Worm (Caenorhabditis elegans) whole organism, mixed stage, embryonic: ENCODE data around the gene C14B1.8.

Experiments used
- M03D4.4 ChIP-seq: sonication (generic microtip); optimal IDR thresholded peaks from 2 replicates; lab custom pipeline; 2017; ENCODE audit warnings: mild to moderate bottlenecking, missing genetic modification characterization, missing compliant biosample characterization
- bed-3 ChIP-seq: fragments of 200-800 bp; sonication (Bioruptor generic); optimal IDR thresholded peaks from 3 replicates; lab custom pipeline; 2018; ENCODE audit warnings: mild to moderate bottlenecking, missing genetic modification characterization, moderate library complexity, missing compliant biosample characterization
- blmp-1 ChIP-seq: fragments of 150-350 bp; optimal IDR thresholded peaks from 2 replicates; lab custom pipeline; 2014; ENCODE audit warnings: missing biosample characterization, missing genetic modification characterization
- ceh-39 ChIP-seq: fragments of 150-350 bp; optimal IDR thresholded peaks from 2 replicates; lab custom pipeline; 2014; ENCODE audit warnings: missing biosample characterization, missing genetic modification characterization
- ceh-83 ChIP-seq: fragments of 200-800 bp; sonication (Bioruptor generic); optimal IDR thresholded peaks from 2 replicates; lab custom pipeline; 2018; ENCODE audit warnings: mild to moderate bottlenecking, missing genetic modification characterization, missing compliant biosample characterization
- ces-1 ChIP-seq: fragments of 150-350 bp; optimal IDR thresholded peaks from 2 replicates; lab custom pipeline; 2014; ENCODE audit warnings: missing biosample characterization, missing genetic modification reagents, missing genetic modification characterization
- cnd-1 ChIP-seq: fragments of 200-800 bp; sonication (Bioruptor generic); optimal IDR thresholded peaks from 2 replicates; lab custom pipeline; 2018; ENCODE audit warnings: mild to moderate bottlenecking, missing genetic modification characterization, missing compliant biosample characterization
- drap-1 ChIP-seq: fragments of 200-800 bp; sonication (Bioruptor generic); optimal IDR thresholded peaks from 3 replicates; lab custom pipeline; 2018; ENCODE audit warnings: mild to moderate bottlenecking, missing genetic modification characterization, missing compliant biosample characterization
- flh-1 ChIP-seq: fragments of 200-800 bp; sonication (Bioruptor generic); optimal IDR thresholded peaks from 2 replicates; lab custom pipeline; 2018; ENCODE audit warnings: mild to moderate bottlenecking, missing genetic modification characterization, moderate library complexity, missing compliant biosample characterization
- ham-2 ChIP-seq: fragments of 200-800 bp; sonication (Bioruptor generic); optimal IDR thresholded peaks from 2 replicates; lab custom pipeline; 2018; ENCODE audit warnings: mild to moderate bottlenecking, missing genetic modification characterization, missing compliant biosample characterization
- hlh-1 ChIP-seq: fragments of 150-350 bp; optimal IDR thresholded peaks from 2 replicates; lab custom pipeline; 2014; ENCODE audit warnings: missing biosample characterization, missing genetic modification reagents, missing genetic modification characterization
- lin-13 ChIP-seq: fragments of 150-350 bp; optimal IDR thresholded peaks from 2 replicates; lab custom pipeline; 2014; ENCODE audit warnings: missing biosample characterization, missing genetic modification characterization
- lin-32 ChIP-seq: fragments of 200-800 bp; sonication (Bioruptor generic); optimal IDR thresholded peaks from 2 replicates; lab custom pipeline; 2018; ENCODE audit warnings: mild to moderate bottlenecking, missing genetic modification characterization, missing compliant biosample characterization
- lsy-2 ChIP-seq: fragments of 150-350 bp; optimal IDR thresholded peaks from 2 replicates; lab custom pipeline; 2014; ENCODE audit warnings: missing biosample characterization, missing genetic modification characterization
- mab-5 ChIP-seq: fragments of 150-350 bp; optimal IDR thresholded peaks from 2 replicates; lab custom pipeline; 2014; ENCODE audit warnings: missing biosample characterization, missing genetic modification characterization
- mls-2 ChIP-seq: sonication (generic microtip); optimal IDR thresholded peaks from 2 replicates; lab custom pipeline; 2016; ENCODE audit warnings: mild to moderate bottlenecking, missing genetic modification characterization, moderate library complexity, missing compliant biosample characterization
- nhr-12 ChIP-seq: fragments of 150-350 bp; optimal IDR thresholded peaks from 2 replicates; lab custom pipeline; 2014; ENCODE audit warnings: missing biosample characterization, missing genetic modification characterization
- nhr-2 ChIP-seq: fragments of 150-350 bp; optimal IDR thresholded peaks from 2 replicates; lab custom pipeline; 2014; ENCODE audit warnings: missing biosample characterization, missing genetic modification characterization
- nhr-237 ChIP-seq: fragments of 150-350 bp; optimal IDR thresholded peaks from 2 replicates; lab custom pipeline; 2014; ENCODE audit warnings: missing biosample characterization, missing genetic modification characterization
- nhr-28 ChIP-seq: fragments of 150-350 bp; optimal IDR thresholded peaks from 2 replicates; lab custom pipeline; 2014; ENCODE audit warnings: missing biosample characterization, missing genetic modification characterization
- pha-4 ChIP-seq: fragments of 150-350 bp; optimal IDR thresholded peaks from 2 replicates; lab custom pipeline; 2018; ENCODE audit warnings: missing biosample characterization, missing genetic modification reagents, missing genetic modification characterization
- sem-2 ChIP-seq: fragments of 200-800 bp; sonication (Bioruptor generic); optimal IDR thresholded peaks from 2 replicates; lab custom pipeline; 2018; ENCODE audit warnings: mild to moderate bottlenecking, missing genetic modification characterization, missing compliant biosample characterization
- snpc-4 ChIP-seq: fragments of 150-350 bp; optimal IDR thresholded peaks from 2 replicates; lab custom pipeline; 2014; ENCODE audit warnings: missing biosample characterization, missing genetic modification characterization
- sptf-1 ChIP-seq: sonication (generic microtip); optimal IDR thresholded peaks from 2 replicates; lab custom pipeline; 2017; ENCODE audit warnings: mild to moderate bottlenecking, missing genetic modification characterization, moderate library complexity, missing compliant biosample characterization
- tbx-8 ChIP-seq: fragments of 200-800 bp; sonication (Bioruptor generic); optimal IDR thresholded peaks from 2 replicates; lab custom pipeline; 2018; ENCODE audit warnings: mild to moderate bottlenecking, missing genetic modification characterization, moderate library complexity, missing compliant biosample characterization
- unc-39 ChIP-seq: fragments of 150-350 bp; optimal IDR thresholded peaks from 2 replicates; lab custom pipeline; 2014; ENCODE audit warnings: missing biosample characterization, missing genetic modification characterization
- unc-62 ChIP-seq: fragments of 150-350 bp; optimal IDR thresholded peaks from 2 replicates; lab custom pipeline; 2014; ENCODE audit warnings: missing biosample characterization, missing genetic modification reagents, missing genetic modification characterization
- zip-8 ChIP-seq: fragments of 150-350 bp; optimal IDR thresholded peaks from 2 replicates; lab custom pipeline; 2014; ENCODE audit warnings: missing biosample characterization, missing genetic modification characterization
- ztf-11 ChIP-seq: fragments of 150-350 bp; optimal IDR thresholded peaks from 2 replicates; lab custom pipeline; 2014; ENCODE audit warnings: missing biosample characterization, missing genetic modification characterization

The C14B1.8 gene

ce11 chrIII:3730475-3730874 is 11.0 kb upstream of the C14B1.8 start, which contains the start of gene F34D10.8:
Gene F34D10.8 (plus strand): TSS chrIII:3730775.
- no peak for TF ChIP-seq lin-13 (tag; lab: Kevin White, UChicago)
- no peak for TF ChIP-seq ztf-11 (tag; lab: Kevin White, UChicago)
- no peak for TF ChIP-seq unc-39 (tag; lab: Kevin White, UChicago)
- no peak for TF ChIP-seq bed-3 (GFP tag; lab: Kevin White, UChicago)
- TF ChIP-seq M03D4.4 (tag; lab: Kevin White, UChicago): no peak
- TF ChIP-seq blmp-1: no peak
- no peak for TF ChIP-seq sptf-1 (tag; lab: Kevin White, UChicago)
- TF ChIP-seq nhr-2 (tag; lab: Kevin White, UChicago): no peak
- no peak for TF ChIP-seq tbx-8 (GFP tag; lab: Kevin White, UChicago)
- no peak for TF ChIP-seq nhr-237
- TF ChIP-seq cnd-1 (tag; lab: Kevin White, UChicago): no peak
- no peak for TF ChIP-seq flh-1
- TF ChIP-seq lsy-2 (tag; lab: Kevin White, UChicago): no peak
- TF ChIP-seq ceh-39 (tag; lab: Kevin White, UChicago): no peak
- TF ChIP-seq hlh-1 (tag; lab: Kevin White, UChicago): no peak
- no peak for TF ChIP-seq lin-32

ce11 chrIII:3729520-3729919 is 10.0 kb upstream of the C14B1.8 start, which contains the start of gene F34D10.9:
Gene F34D10.9 (minus strand): TSS chrIII:3729620.
- no peak for TF ChIP-seq flh-1
- TF ChIP-seq nhr-28 (tag; lab: Kevin White, UChicago): no peak
- TF ChIP-seq unc-62 (GFP tag; lab: Kevin White, UChicago): no peak
- no peak for TF ChIP-seq unc-39 (tag; lab: Kevin White, UChicago)
- TF ChIP-seq mls-2 (tag; lab: Kevin White, UChicago): no peak
- TF ChIP-seq nhr-12 (tag; lab: Kevin White, UChicago): no peak
- no peak for TF ChIP-seq hlh-1 (tag; lab: Kevin White, UChicago)
- TF ChIP-seq mab-5 (tag; lab: Kevin White, UChicago): no peak
- no peak for TF ChIP-seq lin-13 (tag; lab: Kevin White, UChicago)

DNA sequence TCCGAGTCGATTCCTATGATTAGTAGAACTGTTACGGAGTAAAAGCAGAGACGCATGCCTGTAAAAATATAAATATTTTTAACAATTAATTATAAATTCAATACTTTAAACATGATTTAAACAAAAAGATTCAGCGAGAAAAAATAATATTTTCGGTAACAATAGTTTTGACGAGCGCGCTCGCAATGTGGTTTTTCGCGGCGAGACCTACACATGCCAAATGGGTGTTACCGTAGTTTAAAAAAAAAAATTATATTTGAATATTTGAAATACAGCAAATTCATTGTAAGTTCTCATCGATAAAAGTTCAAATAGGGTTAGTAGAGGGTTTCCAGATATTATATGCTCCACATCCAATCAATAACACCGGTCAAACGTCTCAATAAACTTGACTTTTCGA is 7.0 kb upstream of the C14B1.8 start, which contains the start of gene gldi-5:
TSS of gene gldi-5 (minus strand) at position 58 of the 400 bp plus-strand sequence.
- TF ChIP-seq sptf-1 (tag; lab: Kevin White, UChicago) (no peak), nhr-12 (tag; lab: Kevin White, UChicago) (no peak), sem-2 (GFP tag; lab: Kevin White, UChicago) (no peak), bed-3 (GFP tag; lab: Kevin White, UChicago) (no peak), drap-1 (GFP tag; lab: Kevin White, UChicago) (no peak), lin-32 (no peak), snpc-4 (tag; lab: Kevin White, UChicago) (no peak), pha-4 (tag; lab: Kevin White, UChicago) (no peak), M03D4.4 (tag; lab: Kevin White, UChicago) (no peak), mls-2 (tag; lab: Kevin White, UChicago) (no peak), hlh-1 (tag; lab: Kevin White, UChicago) (no peak), nhr-28 (tag; lab: Kevin White, UChicago) (no peak), flh-1 (no peak)

DNA sequence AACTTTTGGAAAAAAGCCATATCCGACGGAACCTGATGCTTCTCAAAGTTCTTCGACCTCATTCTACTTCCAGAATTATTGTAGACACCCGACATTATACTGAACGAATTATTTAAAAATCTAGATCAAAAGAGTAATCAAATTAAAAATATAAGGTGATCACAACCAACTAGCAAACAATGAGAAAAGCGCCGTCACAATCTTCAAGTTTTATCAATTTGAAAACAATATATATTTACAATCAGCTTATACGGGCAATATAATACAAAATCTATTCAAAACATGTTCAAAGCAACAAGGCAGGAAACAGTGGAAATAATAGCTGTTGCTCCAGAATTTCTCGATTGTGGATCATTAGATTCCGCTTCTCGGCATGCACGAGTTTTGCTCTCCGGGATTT is 5.4 kb upstream of the C14B1.8 start, which contains the start of gene C14B1.12:
TSS of gene C14B1.12 (minus strand) at position 101 of the 400 bp plus-strand sequence.
- TF ChIP-seq ztf-11 (tag; lab: Kevin White, UChicago) (no peak), cnd-1 (tag; lab: Kevin White, UChicago) (no peak), snpc-4 (tag; lab: Kevin White, UChicago) (no peak), lin-13 (tag; lab: Kevin White, UChicago) (no peak), drap-1 (GFP tag; lab: Kevin White, UChicago) (no peak), nhr-12 (tag; lab: Kevin White, UChicago) (no peak), ham-2 (GFP tag; lab: Kevin White, UChicago) (no peak), sptf-1 (tag; lab: Kevin White, UChicago) (no peak), lsy-2 (tag; lab: Kevin White, UChicago) (no peak), zip-8 (no peak), nhr-28 (tag; lab: Kevin White, UChicago) (no peak), sem-2 (GFP tag; lab: Kevin White, UChicago) (no peak), nhr-2 (tag; lab: Kevin White, UChicago) (no peak), hlh-1 (tag; lab: Kevin White, UChicago) (no peak), ces-1 (no peak), ceh-83 (GFP tag; lab: Kevin White, UChicago) (no peak), unc-39 (tag; lab: Kevin White, UChicago) (no peak), pha-4 (tag; lab: Kevin White, UChicago) (no peak)

DNA sequence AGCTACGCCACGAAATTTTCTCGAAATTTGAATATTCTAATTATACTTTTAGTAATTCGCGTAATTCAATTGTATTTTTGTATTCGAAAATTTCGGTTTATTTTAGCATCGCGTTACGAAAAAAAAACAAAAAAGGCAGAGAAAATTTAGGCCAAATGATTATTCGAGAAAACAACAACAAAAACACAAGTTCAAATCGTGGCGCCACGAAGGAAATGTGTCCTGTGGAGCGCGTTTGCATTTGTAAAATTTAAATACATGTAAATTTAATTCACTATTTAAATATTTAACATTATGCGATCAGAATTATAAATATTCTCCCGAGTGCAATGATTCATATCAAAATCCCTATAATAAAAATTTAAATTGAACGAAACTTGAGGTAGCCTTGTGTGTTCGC is 4.2 kb upstream of the C14B1.8 start:
- no peak for TF ChIP-seq sptf-1 (tag; lab: Kevin White, UChicago)
- TF ChIP-seq zip-8: no peak
- no peak for TF ChIP-seq lin-13 (tag; lab: Kevin White, UChicago)
- TF ChIP-seq cnd-1 (tag; lab: Kevin White, UChicago): no peak
- TF ChIP-seq lin-32: no peak
- TF ChIP-seq ces-1: no peak
- TF ChIP-seq hlh-1 (tag; lab: Kevin White, UChicago): no peak
